Worm (Caenorhabditis elegans): Measurements from ENCODE around the gene F22E5.22.
"Not testable (repeated sequence)": the region's sequence is repeated elsewhere in the genome, so short reads cannot be mapped to it uniquely, and the experiment has no call there.

F22E5.22 gene

ce11 chrII:2637359-2637758 lies 28.3 kb upstream of the F22E5.22 start, which contains the start of gene F22E5.21:
Gene F22E5.21, minus strand, starts transcription at chrII:2637459.
- TF ChIP-seq F26F4.8 (GFP tag; conservative IDR thresholded peaks at IDR 0.05) (no peak), fos-1 (tag; optimal IDR thresholded peaks at IDR 0.05) (no peak), aha-1 (tag) (no peak), snpc-1.2 (GFP tag; IDR thresholded peaks at IDR 0.05) (no peak), lir-3 (tag; optimal IDR thresholded peaks at IDR 0.05) (no peak), lin-13 (GFP tag; optimal IDR thresholded peaks at IDR 0.05) (no peak), mdt-29 (GFP tag; IDR thresholded peaks at IDR 0.05) (no peak), daf-16 (GFP tag; optimal IDR thresholded peaks at IDR 0.05) (no peak), daf-16 (tag; optimal IDR thresholded peaks at IDR 0.05) (no peak), lim-7 (GFP tag; IDR thresholded peaks at IDR 0.05) (no peak), pqm-1 (tag; optimal IDR thresholded peaks at IDR 0.05) (no peak), unc-39 (tag; optimal IDR thresholded peaks at IDR 0.05) (no peak), lin-15B (tag; optimal IDR thresholded peaks at IDR 0.05) (no peak), set-16 (GFP tag; IDR thresholded peaks at IDR 0.05) (no peak), skn-1 (tag; optimal IDR thresholded peaks at IDR 0.05) (no peak)

DNA sequence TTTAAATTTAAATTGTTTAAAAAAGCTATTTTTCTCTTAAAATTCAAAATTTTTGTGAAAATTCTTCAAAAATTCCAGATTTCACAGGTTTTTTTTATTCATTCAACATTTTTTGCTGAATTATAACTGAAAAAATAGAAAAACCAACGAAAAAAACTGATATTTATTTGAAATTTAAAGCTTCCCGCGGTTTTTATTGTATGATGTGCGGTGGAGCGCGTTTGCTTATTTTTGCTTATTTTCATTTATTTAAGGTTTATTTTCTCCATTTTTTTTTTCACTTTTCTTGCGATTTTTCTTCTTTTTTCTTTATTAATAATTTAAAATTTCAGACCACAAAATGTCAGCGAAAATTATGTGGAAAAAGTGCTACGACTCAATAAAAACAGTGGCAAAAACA lies 27.6 kb upstream of the F22E5.22 start, which contains the start of gene F22E5.9:
F22E5.9 (plus strand) TSS at position 327 of the 400 bp plus-strand sequence.
- TF ChIP-seq duxl-1 (tag; optimal IDR thresholded peaks at IDR 0.05; ENCODE audit: poor library complexity) = no peak
- TF ChIP-seq ama-1 (optimal IDR thresholded peaks at IDR 0.05) = no peak
- TF ChIP-seq mxl-3 (GFP tag; optimal IDR thresholded peaks at IDR 0.05) = no peak
- TF ChIP-seq ceh-28 (tag; optimal IDR thresholded peaks at IDR 0.05) = no peak
- peak; percentile 86 for TF ChIP-seq dpl-1 (GFP tag; optimal IDR thresholded peaks at IDR 0.05)
- no peak for TF ChIP-seq tag-97 (GFP tag; IDR thresholded peaks at IDR 0.05)
- TF ChIP-seq mep-1 (tag; optimal IDR thresholded peaks at IDR 0.05) = no peak
- no peak for TF ChIP-seq hlh-30 (tag; optimal IDR thresholded peaks at IDR 0.05; ENCODE audit: insufficient read depth)
- no peak for TF ChIP-seq unc-39 (tag; optimal IDR thresholded peaks at IDR 0.05)
- TF ChIP-seq lin-38 (GFP tag; IDR thresholded peaks at IDR 0.05) = peak; percentile 89

- not testable (repeated sequence) for TF ChIP-seq R02D3.7 (tag; optimal IDR thresholded peaks at IDR 0.05); aha-1 (tag); ceh-32 (tag; optimal IDR thresholded peaks at IDR 0.05; ENCODE audit: poor library complexity)
Measured at ce11 chrII:2639401-2640088, 26.2 kb upstream of the F22E5.22 start, which contains the start of gene F22E5.8. Gene F22E5.8, plus strand, starts transcription at chrII:2640038.

DNA sequence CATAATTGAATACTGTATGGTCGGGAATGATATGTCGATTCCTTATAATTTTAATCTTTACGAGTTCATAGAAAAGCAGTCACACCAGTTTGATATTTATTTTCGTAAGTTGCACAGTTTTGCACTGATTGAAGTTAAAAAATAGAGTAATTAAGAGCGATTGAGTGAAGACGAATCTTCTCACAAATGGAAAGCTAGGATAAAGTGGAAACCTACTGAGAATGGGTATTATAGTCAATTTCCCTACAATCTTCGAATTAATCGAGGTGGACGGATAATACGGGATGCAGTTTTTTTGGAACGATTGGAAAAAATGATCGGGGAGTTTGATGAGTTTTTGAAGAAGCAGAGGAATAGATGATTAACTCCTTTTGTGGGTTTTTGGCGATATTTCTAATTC lies 24.7 kb upstream of the F22E5.22 start, which contains the start of gene F22E5.23:
F22E5.23 (plus strand) TSS at position 301 of the 400 bp plus-strand sequence.
- no peak for TF ChIP-seq jun-1 (tag; optimal IDR thresholded peaks at IDR 0.05)
- no peak for TF ChIP-seq gei-8 (GFP tag; optimal IDR thresholded peaks at IDR 0.05)
- no peak for TF ChIP-seq ama-1 (optimal IDR thresholded peaks at IDR 0.05)
- no peak for TF ChIP-seq Y5F2A.4 (GFP tag; optimal IDR thresholded peaks at IDR 0.05)
- TF ChIP-seq ztf-7 (tag; optimal IDR thresholded peaks at IDR 0.05) = no peak
- TF ChIP-seq tra-1 (GFP tag; IDR thresholded peaks at IDR 0.05) = no peak
- TF ChIP-seq nhr-76 (tag; optimal IDR thresholded peaks at IDR 0.05) = no peak
- no peak for TF ChIP-seq lsy-2 (tag; optimal IDR thresholded peaks at IDR 0.05)
- TF ChIP-seq aha-1 (tag) = no peak
- TF ChIP-seq lin-38 (GFP tag; IDR thresholded peaks at IDR 0.05) = no peak
- TF ChIP-seq T26A8.4 (GFP tag; IDR thresholded peaks at IDR 0.05) = no peak
- no peak for TF ChIP-seq lin-15B (tag; optimal IDR thresholded peaks at IDR 0.05)
- TF ChIP-seq ceh-82 (tag; optimal IDR thresholded peaks at IDR 0.05) = no peak
- TF ChIP-seq php-3 (GFP tag; IDR thresholded peaks at IDR 0.05) = no peak
- TF ChIP-seq mxl-2 (GFP tag; conservative IDR thresholded peaks at IDR 0.05) = no peak
- no peak for TF ChIP-seq aly-2 (tag; optimal IDR thresholded peaks at IDR 0.05)
- no peak for TF ChIP-seq pqm-1 (tag; optimal IDR thresholded peaks at IDR 0.05)
- TF ChIP-seq dmd-9 (GFP tag; IDR thresholded peaks at IDR 0.05) = no peak

Data from whole organism, L4 larva.